Worm (Caenorhabditis elegans) whole organism, mixed stage, embryonic: Measurements from ENCODE around the gene T18D3.9.
A peak's percentile ranks its signal among the peaks of the same experiment; 100 is the strongest.

ENCODE experiments used
- M03D4.4 ChIP-seq: sonication (generic microtip); optimal IDR thresholded peaks from 2 replicates; lab custom pipeline; 2017; ENCODE audit warnings: mild to moderate bottlenecking, missing genetic modification characterization, missing compliant biosample characterization
- bed-3 ChIP-seq: fragments of 200-800 bp; sonication (Bioruptor generic); optimal IDR thresholded peaks from 3 replicates; lab custom pipeline; 2018; ENCODE audit warnings: mild to moderate bottlenecking, missing genetic modification characterization, moderate library complexity, missing compliant biosample characterization
- blmp-1 ChIP-seq: fragments of 150-350 bp; optimal IDR thresholded peaks from 2 replicates; lab custom pipeline; 2014; ENCODE audit warnings: missing biosample characterization, missing genetic modification characterization
- ceh-39 ChIP-seq: fragments of 150-350 bp; optimal IDR thresholded peaks from 2 replicates; lab custom pipeline; 2014; ENCODE audit warnings: missing biosample characterization, missing genetic modification characterization
- ceh-43 ChIP-seq: fragments of 200-800 bp; sonication (Bioruptor generic); optimal IDR thresholded peaks from 2 replicates; lab custom pipeline; 2018; ENCODE audit warnings: mild to moderate bottlenecking, missing genetic modification characterization, moderate library complexity, missing compliant biosample characterization
- ceh-83 ChIP-seq: fragments of 200-800 bp; sonication (Bioruptor generic); optimal IDR thresholded peaks from 2 replicates; lab custom pipeline; 2018; ENCODE audit warnings: mild to moderate bottlenecking, missing genetic modification characterization, missing compliant biosample characterization
- ces-1 ChIP-seq: fragments of 150-350 bp; optimal IDR thresholded peaks from 2 replicates; lab custom pipeline; 2014; ENCODE audit warnings: missing biosample characterization, missing genetic modification reagents, missing genetic modification characterization
- cnd-1 ChIP-seq: fragments of 200-800 bp; sonication (Bioruptor generic); optimal IDR thresholded peaks from 2 replicates; lab custom pipeline; 2018; ENCODE audit warnings: mild to moderate bottlenecking, missing genetic modification characterization, missing compliant biosample characterization
- drap-1 ChIP-seq: fragments of 200-800 bp; sonication (Bioruptor generic); optimal IDR thresholded peaks from 3 replicates; lab custom pipeline; 2018; ENCODE audit warnings: mild to moderate bottlenecking, missing genetic modification characterization, missing compliant biosample characterization
- elt-1 ChIP-seq: sonication (generic microtip); optimal IDR thresholded peaks from 2 replicates; lab custom pipeline; 2017; ENCODE audit warnings: missing genetic modification characterization, mild to moderate bottlenecking, missing compliant biosample characterization, antibody characterized with exemption, moderate library complexity, borderline replicate concordance; ENCODE audit not compliant: insufficient read depth
- elt-3 ChIP-seq: fragments of 150-350 bp; optimal IDR thresholded peaks from 2 replicates; lab custom pipeline; 2014; ENCODE audit warnings: missing biosample characterization, missing genetic modification characterization
- flh-1 ChIP-seq: fragments of 200-800 bp; sonication (Bioruptor generic); optimal IDR thresholded peaks from 2 replicates; lab custom pipeline; 2018; ENCODE audit warnings: mild to moderate bottlenecking, missing genetic modification characterization, moderate library complexity, missing compliant biosample characterization
- ham-2 ChIP-seq: fragments of 200-800 bp; sonication (Bioruptor generic); optimal IDR thresholded peaks from 2 replicates; lab custom pipeline; 2018; ENCODE audit warnings: mild to moderate bottlenecking, missing genetic modification characterization, missing compliant biosample characterization
- hlh-1 ChIP-seq: fragments of 150-350 bp; optimal IDR thresholded peaks from 2 replicates; lab custom pipeline; 2014; ENCODE audit warnings: missing biosample characterization, missing genetic modification reagents, missing genetic modification characterization
- lin-13 ChIP-seq: fragments of 150-350 bp; optimal IDR thresholded peaks from 2 replicates; lab custom pipeline; 2014; ENCODE audit warnings: missing biosample characterization, missing genetic modification characterization
- lin-32 ChIP-seq: fragments of 200-800 bp; sonication (Bioruptor generic); optimal IDR thresholded peaks from 2 replicates; lab custom pipeline; 2018; ENCODE audit warnings: mild to moderate bottlenecking, missing genetic modification characterization, missing compliant biosample characterization
- lsy-2 ChIP-seq: fragments of 150-350 bp; optimal IDR thresholded peaks from 2 replicates; lab custom pipeline; 2014; ENCODE audit warnings: missing biosample characterization, missing genetic modification characterization
- mab-5 ChIP-seq: fragments of 150-350 bp; optimal IDR thresholded peaks from 2 replicates; lab custom pipeline; 2014; ENCODE audit warnings: missing biosample characterization, missing genetic modification characterization
- mep-1 ChIP-seq: fragments of 150-350 bp; optimal IDR thresholded peaks from 2 replicates; lab custom pipeline; 2017; ENCODE audit warnings: missing biosample characterization, missing genetic modification reagents, missing genetic modification characterization, inconsistent platforms
- mls-2 ChIP-seq: sonication (generic microtip); optimal IDR thresholded peaks from 2 replicates; lab custom pipeline; 2016; ENCODE audit warnings: mild to moderate bottlenecking, missing genetic modification characterization, moderate library complexity, missing compliant biosample characterization
- nhr-12 ChIP-seq: fragments of 150-350 bp; optimal IDR thresholded peaks from 2 replicates; lab custom pipeline; 2014; ENCODE audit warnings: missing biosample characterization, missing genetic modification characterization
- nhr-2 ChIP-seq: fragments of 150-350 bp; optimal IDR thresholded peaks from 2 replicates; lab custom pipeline; 2014; ENCODE audit warnings: missing biosample characterization, missing genetic modification characterization
- nhr-237 ChIP-seq: fragments of 150-350 bp; optimal IDR thresholded peaks from 2 replicates; lab custom pipeline; 2014; ENCODE audit warnings: missing biosample characterization, missing genetic modification characterization
- nhr-28 ChIP-seq: fragments of 150-350 bp; optimal IDR thresholded peaks from 2 replicates; lab custom pipeline; 2014; ENCODE audit warnings: missing biosample characterization, missing genetic modification characterization
- nhr-76 ChIP-seq: sonication (generic microtip); optimal IDR thresholded peaks from 2 replicates; lab custom pipeline; 2017; ENCODE audit warnings: missing biosample characterization, missing genetic modification characterization
- pha-4 ChIP-seq: fragments of 150-350 bp; optimal IDR thresholded peaks from 2 replicates; lab custom pipeline; 2018; ENCODE audit warnings: missing biosample characterization, missing genetic modification reagents, missing genetic modification characterization
- sem-2 ChIP-seq: fragments of 200-800 bp; sonication (Bioruptor generic); optimal IDR thresholded peaks from 2 replicates; lab custom pipeline; 2018; ENCODE audit warnings: mild to moderate bottlenecking, missing genetic modification characterization, missing compliant biosample characterization
- snpc-4 ChIP-seq: fragments of 150-350 bp; optimal IDR thresholded peaks from 2 replicates; lab custom pipeline; 2014; ENCODE audit warnings: missing biosample characterization, missing genetic modification characterization
- sptf-1 ChIP-seq: sonication (generic microtip); optimal IDR thresholded peaks from 2 replicates; lab custom pipeline; 2017; ENCODE audit warnings: mild to moderate bottlenecking, missing genetic modification characterization, moderate library complexity, missing compliant biosample characterization
- tbx-8 ChIP-seq: fragments of 200-800 bp; sonication (Bioruptor generic); optimal IDR thresholded peaks from 2 replicates; lab custom pipeline; 2018; ENCODE audit warnings: mild to moderate bottlenecking, missing genetic modification characterization, moderate library complexity, missing compliant biosample characterization
- unc-120 ChIP-seq: sonication (generic microtip); optimal IDR thresholded peaks from 2 replicates; lab custom pipeline; 2017; ENCODE audit warnings: missing genetic modification characterization, missing compliant biosample characterization; ENCODE audit not compliant: poor library complexity, severe bottlenecking
- unc-39 ChIP-seq: fragments of 150-350 bp; optimal IDR thresholded peaks from 2 replicates; lab custom pipeline; 2014; ENCODE audit warnings: missing biosample characterization, missing genetic modification characterization
- unc-62 ChIP-seq: fragments of 150-350 bp; optimal IDR thresholded peaks from 2 replicates; lab custom pipeline; 2014; ENCODE audit warnings: missing biosample characterization, missing genetic modification reagents, missing genetic modification characterization
- zip-8 ChIP-seq: fragments of 150-350 bp; optimal IDR thresholded peaks from 2 replicates; lab custom pipeline; 2014; ENCODE audit warnings: missing biosample characterization, missing genetic modification characterization
- ztf-11 ChIP-seq: fragments of 150-350 bp; optimal IDR thresholded peaks from 2 replicates; lab custom pipeline; 2014; ENCODE audit warnings: missing biosample characterization, missing genetic modification characterization

T18D3.9 gene

DNA sequence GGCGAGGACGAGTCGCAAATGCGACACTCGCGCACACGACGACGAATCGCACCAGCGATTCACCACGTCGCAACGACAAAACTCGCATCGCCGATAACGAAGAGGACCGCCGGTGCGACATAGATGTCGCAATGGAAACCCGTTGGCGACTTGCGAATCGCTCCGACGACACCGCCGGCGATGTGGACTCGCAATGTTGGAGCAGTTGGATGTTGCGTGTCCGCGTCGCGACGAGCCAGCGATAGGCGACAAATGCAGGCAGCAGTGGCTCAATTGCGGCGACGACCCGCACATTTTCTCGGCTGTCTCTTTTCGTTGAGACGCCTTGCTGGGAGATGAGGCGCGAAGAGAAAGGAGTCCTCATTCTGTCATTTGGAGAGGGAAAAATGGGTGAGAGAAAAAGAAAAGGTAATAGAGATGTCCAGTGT is 2.1 kb downstream of the T18D3.9 start:
- TF ChIP-seq flh-1 (GFP tag; lab: Kevin White, UChicago) (peak; percentile 18), nhr-237 (tag; lab: Kevin White, UChicago) (no peak), snpc-4 (tag; lab: Kevin White, UChicago) (no peak), mls-2 (tag; lab: Kevin White, UChicago) (peak; percentile 86), elt-3 (tag; lab: Kevin White, UChicago) (no peak), ces-1 (peak; percentile 31), M03D4.4 (tag; lab: Kevin White, UChicago) (peak; percentile 54), nhr-2 (tag; lab: Kevin White, UChicago) (no peak), tbx-8 (GFP tag; lab: Kevin White, UChicago) (no peak), ztf-11 (peak; percentile 13), zip-8 (tag; lab: Kevin White, UChicago) (no peak), unc-62 (GFP tag; lab: Kevin White, UChicago) (peak; percentile 37), ceh-83 (GFP tag; lab: Kevin White, UChicago) (no peak), ham-2 (GFP tag; lab: Kevin White, UChicago) (no peak), nhr-12 (tag; lab: Kevin White, UChicago) (no peak), mab-5 (tag; lab: Kevin White, UChicago) (no peak), nhr-28 (tag; lab: Kevin White, UChicago) (no peak), pha-4 (tag; lab: Kevin White, UChicago) (no peak), lsy-2 (tag; lab: Kevin White, UChicago) (no peak), sem-2 (peak; percentile 8), lin-13 (tag; lab: Kevin White, UChicago) (peak; percentile 4), ceh-43 (GFP tag; lab: Kevin White, UChicago) (no peak), unc-120 (tag; lab: Kevin White, UChicago) (peak; percentile 40), mep-1 (tag; lab: Kevin White, UChicago) (no peak), unc-39 (tag; lab: Kevin White, UChicago) (no peak), nhr-76 (tag; lab: Kevin White, UChicago) (no peak), cnd-1 (peak; percentile 51), blmp-1 (no peak), hlh-1 (tag; lab: Kevin White, UChicago) (no peak), bed-3 (GFP tag; lab: Kevin White, UChicago) (no peak), sptf-1 (tag; lab: Kevin White, UChicago) (peak; percentile 47), lin-32 (GFP tag; lab: Kevin White, UChicago) (peak; percentile 20), drap-1 (peak; percentile 64), ceh-39 (tag; lab: Kevin White, UChicago) (no peak)
- TF ChIP-seq, all 35 proteins: peak for 13

- TF ChIP-seq mab-5 (tag; lab: Kevin White, UChicago) = no peak
- no peak for TF ChIP-seq unc-62 (GFP tag; lab: Kevin White, UChicago)
- TF ChIP-seq ham-2 (GFP tag; lab: Kevin White, UChicago) = no peak
- no peak for TF ChIP-seq nhr-76 (tag; lab: Kevin White, UChicago)
Observed at ce11 chrX:12451258-12451657, 3.0 kb downstream of the T18D3.9 start.

DNA sequence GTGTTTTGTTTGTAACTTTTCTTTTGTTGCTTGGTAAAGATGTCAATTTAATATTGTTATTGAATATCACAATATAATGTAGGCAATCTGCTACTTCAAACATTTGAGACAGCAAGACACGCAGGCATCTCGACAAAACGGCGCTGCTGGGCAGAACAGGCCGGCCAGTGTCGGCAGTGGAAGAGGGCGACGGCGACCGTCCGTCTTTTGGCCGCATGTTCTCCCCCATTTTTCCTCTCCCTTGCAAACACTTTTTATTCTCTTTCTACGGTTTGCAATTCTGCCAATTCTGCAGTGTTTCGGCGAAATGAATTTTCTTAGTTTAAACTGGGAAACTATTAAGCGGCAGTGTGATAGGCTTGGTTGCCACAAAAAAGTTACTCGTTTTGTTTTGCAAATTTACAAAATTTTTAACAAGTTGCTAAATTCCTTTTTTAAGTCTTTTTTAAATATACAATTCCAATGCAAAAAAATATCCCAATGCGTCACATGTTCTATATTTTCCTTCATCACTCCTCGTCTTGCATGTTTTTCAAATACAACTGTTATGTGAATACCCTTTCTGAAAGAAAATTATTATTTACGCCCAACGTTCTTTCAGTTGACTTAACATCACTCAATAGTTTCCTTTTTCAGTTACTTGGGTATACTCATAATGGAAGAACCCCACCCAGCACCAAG is 4.9 kb downstream of the T18D3.9 start, which contains the start of gene T18D3.6:
TSS of gene T18D3.6 (plus strand) at position 631 of the 681 bp plus-strand sequence.
- no peak for TF ChIP-seq elt-1 (tag; lab: Kevin White, UChicago)
- no peak for TF ChIP-seq drap-1
- TF ChIP-seq ceh-83 (GFP tag; lab: Kevin White, UChicago) = no peak
- TF ChIP-seq snpc-4 (tag; lab: Kevin White, UChicago) = no peak
- no peak for TF ChIP-seq pha-4 (tag; lab: Kevin White, UChicago)
- TF ChIP-seq sptf-1 (tag; lab: Kevin White, UChicago) = no peak
- no peak for TF ChIP-seq nhr-237 (tag; lab: Kevin White, UChicago)
- TF ChIP-seq lsy-2 (tag; lab: Kevin White, UChicago) = no peak
- no peak for TF ChIP-seq mep-1 (tag; lab: Kevin White, UChicago)
- TF ChIP-seq lin-13 (tag; lab: Kevin White, UChicago) = no peak
- no peak for TF ChIP-seq M03D4.4 (tag; lab: Kevin White, UChicago)
- no peak for TF ChIP-seq ham-2 (GFP tag; lab: Kevin White, UChicago)
- TF ChIP-seq unc-62 (GFP tag; lab: Kevin White, UChicago) = no peak
- TF ChIP-seq nhr-76 (tag; lab: Kevin White, UChicago) = no peak
- no peak for TF ChIP-seq lin-32 (GFP tag; lab: Kevin White, UChicago)
- no peak for TF ChIP-seq ceh-39 (tag; lab: Kevin White, UChicago)
- TF ChIP-seq zip-8 (tag; lab: Kevin White, UChicago) = no peak
